Fruit fly (Drosophila melanogaster): ENCODE results near the gene Hexo1.

Gene Hexo1

DNA sequence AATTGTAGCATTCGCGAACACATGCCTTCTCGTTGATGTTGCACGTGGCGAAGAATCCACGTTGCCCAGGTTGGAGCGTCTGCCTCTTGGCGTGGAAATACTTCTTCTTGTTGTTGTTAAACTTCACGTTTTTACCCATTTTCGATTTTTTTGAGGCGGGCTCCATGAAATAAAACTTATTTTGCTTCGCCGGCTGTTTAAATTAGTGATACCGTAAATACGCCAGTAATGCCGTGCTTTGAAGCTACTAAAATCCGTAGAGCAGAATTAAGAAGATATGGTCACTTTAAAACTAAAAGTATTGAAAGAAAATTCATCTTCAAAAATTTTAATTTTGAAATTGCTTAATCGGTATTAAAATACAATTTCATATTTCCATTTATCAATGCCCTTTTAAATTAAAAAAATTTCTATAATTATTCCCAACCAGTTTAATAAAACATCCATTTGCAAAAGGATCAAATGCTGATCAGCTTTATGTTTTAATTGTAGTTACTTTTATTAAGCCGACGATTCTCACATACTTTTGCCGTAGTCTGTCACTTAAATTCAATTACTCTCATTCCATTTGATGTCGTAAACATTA lies 33.7 kb downstream of the Hexo1 start, which contains the start of gene CG15014:
CG15014 (minus strand) TSS at position 228 of the 586 bp plus-strand sequence.
- TF ChIP-seq psq (GFP tag; optimal IDR thresholded peaks at IDR 0.05): no peak
- no peak for TF ChIP-seq Abd-B (GFP tag; optimal IDR thresholded peaks at IDR 0.05)

DNA sequence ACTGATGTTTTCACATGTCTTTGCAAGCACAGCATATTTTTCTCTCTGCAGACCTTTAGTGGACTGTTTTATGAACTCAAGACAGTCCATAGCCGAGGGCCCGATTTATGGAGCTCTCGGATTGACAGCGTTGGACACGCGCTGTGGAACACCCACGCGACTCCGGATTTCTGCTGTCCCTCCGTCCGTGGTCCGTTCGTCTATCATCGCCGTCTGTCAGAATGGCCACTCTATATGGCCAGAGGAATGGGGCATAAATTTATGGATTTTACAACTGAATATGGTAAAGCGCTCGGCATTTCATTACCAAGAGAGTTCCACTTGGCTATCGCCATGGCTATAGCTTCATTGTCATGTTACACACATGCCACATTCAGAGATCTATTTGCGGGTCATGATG lies 39.6 kb downstream of the Hexo1 start:
- TF ChIP-seq Dfd (GFP tag; optimal IDR thresholded peaks at IDR 0.05): no peak
- no peak for TF ChIP-seq dsf (GFP tag; optimal IDR thresholded peaks at IDR 0.05; ENCODE audit: borderline replicate concordance)
- no peak for TF ChIP-seq Jra (GFP tag; optimal IDR thresholded peaks at IDR 0.05)
- TF ChIP-seq Vsx2 (GFP tag; optimal IDR thresholded peaks at IDR 0.05; ENCODE audit: partially characterized antibody): no peak
- no peak for TF ChIP-seq Hnf4 (GFP tag; optimal IDR thresholded peaks at IDR 0.05)
- no peak for TF ChIP-seq woc (GFP tag; optimal IDR thresholded peaks at IDR 0.05)
- TF ChIP-seq jim (GFP tag; optimal IDR thresholded peaks at IDR 0.05): no peak
- no peak for TF ChIP-seq Hr78 (GFP tag; optimal IDR thresholded peaks at IDR 0.05)
- no peak for TF ChIP-seq foxo (GFP tag; optimal IDR thresholded peaks at IDR 0.05)
- TF ChIP-seq rgr (GFP tag; optimal IDR thresholded peaks at IDR 0.05): no peak
- no peak for TF ChIP-seq fru (GFP tag; optimal IDR thresholded peaks at IDR 0.05)
- no peak for TF ChIP-seq GATAd (GFP tag; optimal IDR thresholded peaks at IDR 0.05)

DNA sequence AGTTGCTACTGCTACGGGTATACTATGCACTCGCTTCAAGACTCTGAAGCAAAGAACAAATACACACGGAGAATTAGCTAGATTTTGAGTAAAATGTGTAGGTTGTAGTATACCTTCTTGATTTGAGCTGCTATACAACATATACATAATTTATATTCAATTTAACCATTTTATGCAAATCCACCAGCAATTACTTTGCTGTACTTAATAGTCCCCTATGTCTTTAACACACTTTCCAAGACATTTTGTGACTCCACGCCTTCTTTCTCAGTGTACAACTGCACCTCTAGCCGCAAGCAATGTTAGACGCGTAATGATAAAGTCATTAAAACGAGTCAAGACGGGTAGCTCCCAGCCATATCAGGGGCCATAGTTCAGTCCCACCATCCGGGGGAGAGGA lies 48.1 kb downstream of the Hexo1 start:
- TF ChIP-seq rgr (GFP tag; optimal IDR thresholded peaks at IDR 0.05) (no peak), jim (GFP tag; optimal IDR thresholded peaks at IDR 0.05) (no peak), Abd-B (GFP tag; optimal IDR thresholded peaks at IDR 0.05) (no peak), sage (GFP tag; optimal IDR thresholded peaks at IDR 0.05) (no peak), usp (GFP tag; optimal IDR thresholded peaks at IDR 0.05) (no peak), GATAd (GFP tag; optimal IDR thresholded peaks at IDR 0.05) (no peak), OdsH (GFP tag; optimal IDR thresholded peaks at IDR 0.05) (no peak), Hnf4 (GFP tag; optimal IDR thresholded peaks at IDR 0.05) (no peak), woc (GFP tag; optimal IDR thresholded peaks at IDR 0.05) (no peak), Mio (GFP tag; optimal IDR thresholded peaks at IDR 0.05) (no peak), fru (GFP tag; optimal IDR thresholded peaks at IDR 0.05) (no peak), psq (GFP tag; optimal IDR thresholded peaks at IDR 0.05) (no peak)

DNA sequence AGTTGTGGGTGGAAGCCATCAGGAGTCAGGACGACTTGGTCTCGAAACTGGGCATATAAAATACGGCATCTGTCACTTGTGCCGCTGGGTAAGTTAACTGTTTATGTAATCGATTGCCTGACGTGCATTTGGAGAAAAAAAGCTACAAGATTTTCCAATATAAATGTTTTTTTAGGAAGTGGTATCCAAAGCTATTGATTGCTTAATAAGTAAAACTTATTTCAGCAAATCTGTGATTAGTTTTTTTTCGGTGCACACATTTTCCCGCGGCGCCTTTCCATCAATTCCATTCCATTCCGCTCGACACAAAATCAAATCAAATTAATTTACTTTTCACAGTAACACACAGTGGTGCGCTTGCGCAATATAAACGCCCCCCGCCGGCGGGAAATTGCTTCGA lies 51.1 kb downstream of the Hexo1 start:
- TF ChIP-seq Myc (optimal IDR thresholded peaks at IDR 0.05) (no peak), h (GFP tag; optimal IDR thresholded peaks at IDR 0.05) (no peak), psq (GFP tag; optimal IDR thresholded peaks at IDR 0.05) (no peak), Hnf4 (GFP tag; optimal IDR thresholded peaks at IDR 0.05) (no peak)

dm6 chr3L:4340227-4340626 lies 51.8 kb downstream of the Hexo1 start:
- no peak for TF ChIP-seq Hr78 (GFP tag; optimal IDR thresholded peaks at IDR 0.05)
- no peak for TF ChIP-seq CrebA (GFP tag; optimal IDR thresholded peaks at IDR 0.05; ENCODE audit: borderline replicate concordance)
- TF ChIP-seq CG9705 (GFP tag; optimal IDR thresholded peaks at IDR 0.05): no peak
- TF ChIP-seq br (GFP tag; optimal IDR thresholded peaks at IDR 0.05): no peak
- no peak for TF ChIP-seq Rel (GFP tag; optimal IDR thresholded peaks at IDR 0.05)
- TF ChIP-seq Rel (tag; optimal IDR thresholded peaks at IDR 0.05): no peak
